Worm (Caenorhabditis elegans) whole organism, L4 larva: Measurements from ENCODE around the gene C09E10.3.

ENCODE experiments used
- F10B5.3 ChIP-seq: sonication (generic microtip); optimal IDR thresholded peaks from 2 replicates; lab custom pipeline; 2016; ENCODE audit warnings: mild to moderate bottlenecking, missing genetic modification characterization, missing compliant biosample characterization
- F37D6.2 ChIP-seq: sonication (generic microtip); optimal IDR thresholded peaks from 2 replicates; lab custom pipeline; 2016; ENCODE audit warnings: mild to moderate bottlenecking, missing genetic modification characterization, missing compliant biosample characterization
- F44E2.7 ChIP-seq: fragments of 200-800 bp; sonication (Bioruptor generic); IDR thresholded peaks from 2 replicates; pipeline ENCODE4 v2.1.2; 2022; ENCODE audit warnings: missing genetic modification characterization, missing compliant biosample characterization
- F49E8.2 ChIP-seq: sonication (generic microtip); optimal IDR thresholded peaks from 2 replicates; lab custom pipeline; 2016; ENCODE audit warnings: missing compliant biosample characterization, mild to moderate bottlenecking, missing genetic modification characterization, borderline replicate concordance
- Y48G9A.11 ChIP-seq: fragments of 200-800 bp; sonication (Bioruptor generic); IDR thresholded peaks from 2 replicates; pipeline ENCODE4 v1.3.6; 2022; ENCODE audit warnings: missing genetic modification reagents, missing genetic modification characterization, missing compliant biosample characterization
- ZK337.2 ChIP-seq: fragments of 200-800 bp; sonication (Bioruptor generic); IDR thresholded peaks from 2 replicates; pipeline ENCODE4 v1.3.6; 2022; ENCODE audit warnings: missing genetic modification reagents, missing genetic modification characterization, missing compliant biosample characterization
- ZK546.5 ChIP-seq, 2 experiments: sonication (generic microtip); optimal IDR thresholded peaks; 2 replicates each; lab custom pipeline; 2017; ENCODE audit warnings: missing biosample characterization in 2 of 2, missing genetic modification characterization in 2 of 2
- ama-1 ChIP-seq: fragments of 150-350 bp; optimal IDR thresholded peaks from 2 replicates; lab custom pipeline; 2014; ENCODE audit warnings: inconsistent platforms, mixed read lengths
- ceh-20 ChIP-seq: fragments of 200-800 bp; sonication (Bioruptor generic); IDR thresholded peaks from 2 replicates; pipeline ENCODE4 v1.3.6; 2022; ENCODE audit warnings: missing genetic modification reagents, missing genetic modification characterization, missing compliant biosample characterization
- ceh-62 ChIP-seq: sonication (generic microtip); optimal IDR thresholded peaks from 2 replicates; lab custom pipeline; 2017; ENCODE audit warnings: missing biosample characterization, missing genetic modification characterization
- ceh-82 ChIP-seq: sonication (generic microtip); optimal IDR thresholded peaks from 2 replicates; lab custom pipeline; 2017; ENCODE audit warnings: missing biosample characterization, missing genetic modification characterization
- ces-1 ChIP-seq: fragments of 150-350 bp; sonication (generic microtip); optimal IDR thresholded peaks from 4 replicates; lab custom pipeline; 2014; ENCODE audit warnings: missing biosample characterization, missing genetic modification reagents, missing genetic modification characterization
- daf-16 ChIP-seq, 3 experiments: sonication (generic microtip); optimal IDR thresholded peaks; 2 replicates each; lab custom pipeline; 2016 to 2017; ENCODE audit warnings: missing genetic modification characterization in 3 of 3, missing genetic modification reagents in 3 of 3, mild to moderate bottlenecking in 2 of 3, missing compliant biosample characterization in 2 of 3, missing biosample characterization in 1 of 3, moderate library complexity in 1 of 3
- dmd-6 ChIP-seq: fragments of 200-800 bp; sonication (Bioruptor generic); IDR thresholded peaks from 2 replicates; pipeline ENCODE4 v1.3.6; 2022; ENCODE audit warnings: missing genetic modification reagents, missing genetic modification characterization, missing compliant biosample characterization
- dpl-1 ChIP-seq: fragments of 150-350 bp; optimal IDR thresholded peaks from 2 replicates; lab custom pipeline; 2014; ENCODE audit warnings: missing biosample characterization, missing genetic modification reagents, missing genetic modification characterization
- duxl-1 ChIP-seq: sonication (generic microtip); optimal IDR thresholded peaks from 2 replicates; lab custom pipeline; 2016; ENCODE audit warnings: mild to moderate bottlenecking, missing genetic modification characterization, moderate library complexity, missing compliant biosample characterization; ENCODE audit not compliant: poor library complexity
- dve-1 ChIP-seq: sonication (generic microtip); optimal IDR thresholded peaks from 2 replicates; lab custom pipeline; 2017; ENCODE audit warnings: antibody characterized with exemption, mild to moderate bottlenecking, missing genetic modification characterization, missing compliant biosample characterization; ENCODE audit not compliant: insufficient read depth
- egl-27 ChIP-seq: sonication (generic microtip); optimal IDR thresholded peaks from 3 replicates; lab custom pipeline; 2017; ENCODE audit warnings: missing biosample characterization, missing genetic modification reagents, missing genetic modification characterization
- fkh-10 ChIP-seq: fragments of 150-350 bp; optimal IDR thresholded peaks from 2 replicates; lab custom pipeline; 2014; ENCODE audit warnings: missing biosample characterization, missing genetic modification reagents, missing genetic modification characterization
- hlh-11 ChIP-seq: fragments of 200-800 bp; sonication (Bioruptor generic); optimal IDR thresholded peaks from 2 replicates; lab custom pipeline; 2018; ENCODE audit warnings: mild to moderate bottlenecking, missing genetic modification characterization, missing compliant biosample characterization
- hlh-30 ChIP-seq: sonication (generic microtip); optimal IDR thresholded peaks from 2 replicates; lab custom pipeline; 2017; ENCODE audit warnings: antibody characterized with exemption, mild to moderate bottlenecking, missing genetic modification characterization, missing compliant biosample characterization; ENCODE audit not compliant: insufficient read depth
- hmg-1.1 ChIP-seq: fragments of 200-800 bp; sonication (Bioruptor generic); IDR thresholded peaks from 2 replicates; pipeline ENCODE4 v1.3.6; 2022; ENCODE audit warnings: missing genetic modification reagents, missing genetic modification characterization, missing compliant biosample characterization
- lin-13 ChIP-seq: fragments of 150-350 bp; optimal IDR thresholded peaks from 2 replicates; lab custom pipeline; 2014; ENCODE audit warnings: missing biosample characterization, missing genetic modification reagents, missing genetic modification characterization
- madf-5 ChIP-seq, 2 experiments: fragments of 200-800 bp; sonication (Bioruptor generic); IDR thresholded peaks; 2 replicates each; pipeline ENCODE4 v1.3.6; 2022; ENCODE audit warnings: missing compliant biosample characterization in 2 of 2, missing genetic modification characterization in 2 of 2
- mdl-1 ChIP-seq, 2 experiments: fragments of 150-350 bp in 1 of 2; sonication (generic microtip) in 1 of 2; optimal IDR thresholded peaks; 2 replicates each; lab custom pipeline; 2014 to 2017; ENCODE audit warnings: missing biosample characterization in 2 of 2, missing genetic modification characterization in 2 of 2
- mep-1 ChIP-seq: fragments of 150-350 bp; sonication (generic microtip); optimal IDR thresholded peaks from 3 replicates; lab custom pipeline; 2014; ENCODE audit warnings: missing biosample characterization, missing genetic modification characterization
- mxl-2 ChIP-seq: fragments of 200-800 bp; sonication (Bioruptor generic); conservative IDR thresholded peaks from 2 replicates; pipeline ENCODE4 v1.3.6; 2022; ENCODE audit warnings: missing genetic modification reagents, missing genetic modification characterization, missing compliant biosample characterization
- mxl-3 ChIP-seq: fragments of 200-800 bp; sonication (Bioruptor generic); optimal IDR thresholded peaks from 2 replicates; lab custom pipeline; 2018; ENCODE audit warnings: mild to moderate bottlenecking, missing genetic modification characterization, missing compliant biosample characterization
- nhr-10 ChIP-seq: fragments of 150-350 bp; optimal IDR thresholded peaks from 2 replicates; lab custom pipeline; 2014; ENCODE audit warnings: missing biosample characterization, missing genetic modification characterization
- nhr-42 ChIP-seq: fragments of 200-800 bp; sonication (Bioruptor generic); IDR thresholded peaks from 2 replicates; pipeline ENCODE4 v1.3.6; 2022; ENCODE audit warnings: missing genetic modification characterization, missing compliant biosample characterization
- pha-4 ChIP-seq, 2 experiments: fragments of 150-350 bp in 1 of 2; fragments of 200-800 bp in 1 of 2; sonication (Bioruptor generic) in 1 of 2; IDR thresholded peaks in 1 of 2; optimal IDR thresholded peaks in 1 of 2; 2 replicates each; pipeline versions ENCODE4 v1.3.6 to Lab custom; 2014 to 2022; ENCODE audit warnings: missing genetic modification characterization in 2 of 2, missing genetic modification reagents in 2 of 2, missing biosample characterization in 1 of 2, missing compliant biosample characterization in 1 of 2
- saeg-2 ChIP-seq: fragments of 200-800 bp; sonication (Bioruptor generic); IDR thresholded peaks from 2 replicates; pipeline ENCODE4 v1.3.6; 2022; ENCODE audit warnings: missing genetic modification reagents, missing genetic modification characterization, missing compliant biosample characterization
- set-16 ChIP-seq: fragments of 200-800 bp; sonication (Bioruptor generic); IDR thresholded peaks from 2 replicates; pipeline ENCODE4 v1.3.6; 2022; ENCODE audit warnings: missing genetic modification reagents, missing genetic modification characterization, missing compliant biosample characterization
- tra-1 ChIP-seq: fragments of 200-800 bp; sonication (Bioruptor generic); IDR thresholded peaks from 2 replicates; pipeline ENCODE4 v1.3.6; 2022; ENCODE audit warnings: missing genetic modification reagents, missing genetic modification characterization, missing compliant biosample characterization
- unc-39 ChIP-seq: sonication (generic microtip); optimal IDR thresholded peaks from 2 replicates; lab custom pipeline; 2017; ENCODE audit warnings: missing biosample characterization, missing genetic modification characterization
- unc-62 ChIP-seq, 3 experiments: fragments of 150-350 bp in 1 of 3; sonication (generic microtip); optimal IDR thresholded peaks in 2 of 3; peaks in 1 of 3; 1 replicate in 1 of 3; 2 replicates in 2 of 3; lab custom pipeline; 2014 to 2017; ENCODE audit warnings: missing biosample characterization in 3 of 3, missing genetic modification characterization in 3 of 3, missing genetic modification reagents in 3 of 3, missing genotype in 1 of 3
- vab-7 ChIP-seq: fragments of 200-800 bp; sonication (Bioruptor generic); IDR thresholded peaks from 2 replicates; pipeline ENCODE4 v1.3.6; 2022; ENCODE audit warnings: missing genetic modification reagents, missing genetic modification characterization, missing compliant biosample characterization
- zfp-2 ChIP-seq: sonication (generic microtip); optimal IDR thresholded peaks from 2 replicates; lab custom pipeline; 2016; ENCODE audit warnings: mild to moderate bottlenecking, missing genetic modification characterization, missing compliant biosample characterization
- zfp-3 ChIP-seq: fragments of 200-800 bp; sonication (Bioruptor generic); conservative IDR thresholded peaks from 2 replicates; pipeline ENCODE4 v1.3.6; 2022; ENCODE audit warnings: missing genetic modification reagents, missing genetic modification characterization, missing compliant biosample characterization
- ztf-11 ChIP-seq: fragments of 150-350 bp; optimal IDR thresholded peaks from 2 replicates; lab custom pipeline; 2014; ENCODE audit warnings: missing biosample characterization, missing genetic modification characterization

The C09E10.3 gene

DNA sequence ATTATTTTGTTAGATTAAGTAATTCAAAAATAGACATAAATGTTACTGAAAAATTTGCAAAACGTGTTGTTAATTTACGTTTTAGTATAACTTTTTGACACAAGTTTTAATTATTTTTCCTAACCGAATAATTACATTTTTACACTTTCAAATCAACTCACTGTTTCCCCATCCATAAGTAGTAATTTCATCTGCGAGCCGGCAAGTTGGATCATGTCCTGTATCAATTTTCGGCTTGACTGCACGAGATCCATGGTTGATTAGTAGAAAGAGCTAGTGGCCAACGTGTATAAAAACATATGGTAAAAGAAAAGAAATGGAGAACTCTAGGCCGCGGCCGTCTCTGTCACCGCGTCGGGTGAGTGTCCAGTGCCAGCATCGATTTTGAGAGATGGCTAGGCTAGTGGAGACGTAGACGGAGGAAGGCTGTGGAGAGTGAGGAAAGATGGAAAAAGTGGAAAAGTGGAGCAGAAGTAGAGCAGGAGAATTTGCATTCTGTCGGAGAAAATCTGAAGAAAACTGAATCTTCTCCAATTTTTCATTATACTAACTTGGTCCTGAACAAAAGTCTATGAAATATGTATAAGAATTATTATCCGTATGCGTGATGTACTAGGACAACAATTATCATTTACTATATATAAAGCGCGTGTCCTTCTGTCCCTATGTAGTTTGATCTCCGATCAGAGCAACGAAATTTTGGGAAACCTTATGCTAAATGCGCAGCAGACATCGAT lies 16.5 kb downstream of the C09E10.3 start, which contains the start of gene vps-45 (continued):
- TF ChIP-seq unc-39 (tag; lab: Kevin White, UChicago) (no peak), hlh-30 (tag; lab: Kevin White, UChicago) (peak; percentile 33), lin-13 (no peak), duxl-1 (tag; lab: Kevin White, UChicago) (peak; percentile 37), Y48G9A.11 (GFP tag; lab: Robert Waterston, UW) (no peak), F44E2.7 (no peak), ces-1 (GFP tag; lab: Kevin White, UChicago) (no peak), fkh-10 (GFP tag; lab: Kevin White, UChicago) (peak; percentile 9), dve-1 (tag; lab: Kevin White, UChicago) (peak; percentile 13), vab-7 (no peak), pha-4 (GFP tag; IDR thresholded peaks at IDR 0.05; lab: Robert Waterston, UW) (no peak), pha-4 (tag; optimal IDR thresholded peaks at IDR 0.05; lab: Kevin White, UChicago) (no peak), ceh-20 (GFP tag; lab: Robert Waterston, UW) (no peak), F37D6.2 (no peak), egl-27 (tag; lab: Kevin White, UChicago) (no peak), mxl-3 (GFP tag; lab: Kevin White, UChicago) (peak; percentile 45), nhr-10 (tag; lab: Kevin White, UChicago) (no peak), mdl-1 (tag; optimal IDR thresholded peaks at IDR 0.05; lab: Kevin White, UChicago) (no peak), madf-5 (GFP tag; IDR thresholded peaks at IDR 0.05; lab: Robert Waterston, UW) (no peak), daf-16 (GFP tag; optimal IDR thresholded peaks at IDR 0.05; lab: Kevin White, UChicago) (no peak), daf-16 (tag; optimal IDR thresholded peaks at IDR 0.05; lab: Kevin White, UChicago) (no peak), nhr-42 (GFP tag; lab: Robert Waterston, UW) (no peak), saeg-2 (GFP tag; lab: Robert Waterston, UW) (no peak), zfp-3 (no peak), tra-1 (no peak), F49E8.2 (tag; lab: Kevin White, UChicago) (no peak), hlh-11 (tag; lab: Kevin White, UChicago) (peak; percentile 57), ceh-82 (no peak), mxl-2 (GFP tag; lab: Robert Waterston, UW) (no peak), ZK337.2 (GFP tag; lab: Robert Waterston, UW) (no peak), hmg-1.1 (GFP tag; lab: Robert Waterston, UW) (peak; percentile 77), mep-1 (tag; lab: Kevin White, UChicago) (peak; percentile 61), zfp-2 (no peak), set-16 (GFP tag; lab: Robert Waterston, UW) (no peak), dmd-6 (GFP tag; lab: Robert Waterston, UW) (peak; percentile 37), F10B5.3 (tag; lab: Kevin White, UChicago) (no peak), ztf-11 (tag; lab: Kevin White, UChicago) (no peak), ceh-62 (tag; lab: Kevin White, UChicago) (no peak), dpl-1 (GFP tag; lab: Kevin White, UChicago) (no peak), ZK546.5 (tag; optimal IDR thresholded peaks at IDR 0.05; lab: Kevin White, UChicago) (no peak), ama-1 (lab: Kevin White, UChicago) (no peak), unc-62 (GFP tag; optimal IDR thresholded peaks at IDR 0.05 in 1 of 2; lab: Kevin White, UChicago) (no peak), unc-62 (tag; optimal IDR thresholded peaks at IDR 0.05; lab: Kevin White, UChicago) (no peak)
